Worm (Caenorhabditis elegans) whole organism, L4/young adult: ENCODE results near the gene prmt-4.

Experiments
- dao-5 ChIP-seq: sonication (generic microtip); optimal IDR thresholded peaks from 2 replicates; lab custom pipeline; 2016; ENCODE audit warnings: missing genotype, missing genetic modification characterization, moderate library complexity, missing compliant biosample characterization
- him-1 ChIP-seq: sonication (generic microtip); optimal IDR thresholded peaks from 2 replicates; lab custom pipeline; 2016; ENCODE audit warnings: missing genotype, missing genetic modification reagents, missing genetic modification characterization, missing compliant biosample characterization

- no peak for TF ChIP-seq him-1 (tag; lab: Kevin White, UChicago)
- no peak for TF ChIP-seq dao-5 (tag; lab: Kevin White, UChicago)
These were observed 45.9 kb upstream of the prmt-4 start, which contains the start of gene K11H12.9 for ce11 chrIV:649365-649764.
